Fruit fly (Drosophila melanogaster): Measurements from ENCODE around the gene PolA2.

The PolA2 gene

dm6 chr3R:27202330-27202729, 36.6 kb upstream of the PolA2 start (continued):
- TF ChIP-seq Doc3 (GFP tag; IDR thresholded peaks at IDR 0.05; ENCODE audit: partially characterized antibody) (no peak), nom (GFP tag; optimal IDR thresholded peaks at IDR 0.05) (no peak), ci (GFP tag; IDR thresholded peaks at IDR 0.05) (0 out of 3 replicates have a peak, but pooled peaks have one; percentile 8), Sox100B (GFP tag; optimal IDR thresholded peaks at IDR 0.05) (no peak), croc (GFP tag; conservative IDR thresholded peaks at IDR 0.05) (no peak)

dm6 chr3R:27203856-27204255, 35.1 kb upstream of the PolA2 start:
- TF ChIP-seq Oaz (GFP tag; IDR thresholded peaks at IDR 0.05) (no peak), CG7963 (GFP tag; IDR thresholded peaks at IDR 0.05; ENCODE audit: partially characterized antibody) (no peak), dysf (GFP tag; IDR thresholded peaks at IDR 0.05) (no peak), CG3838 (GFP tag; optimal IDR thresholded peaks at IDR 0.05) (no peak), en (GFP tag; optimal IDR thresholded peaks at IDR 0.05) (no peak), Dip2 (GFP tag; IDR thresholded peaks at IDR 0.05) (no peak), CG2678 (tag; optimal IDR thresholded peaks at IDR 0.05) (no peak), Atf3 (GFP tag; optimal IDR thresholded peaks at IDR 0.05) (no peak), NC2α (GFP tag; optimal IDR thresholded peaks at IDR 0.05) (no peak), ewg (GFP tag; optimal IDR thresholded peaks at IDR 0.05) (no peak), org-1 (GFP tag; optimal IDR thresholded peaks at IDR 0.05) (no peak), kah (GFP tag; optimal IDR thresholded peaks at IDR 0.05) (no peak), CG17361 (GFP tag; IDR thresholded peaks at IDR 0.05) (no peak), CG1024 (GFP tag; IDR thresholded peaks at IDR 0.05) (no peak), Jarid2 (GFP tag; optimal IDR thresholded peaks at IDR 0.05) (no peak), mam (GFP tag; optimal IDR thresholded peaks at IDR 0.05) (no peak), CG32772 (GFP tag; IDR thresholded peaks at IDR 0.05) (no peak)

- TF ChIP-seq CG15601 (tag; optimal IDR thresholded peaks at IDR 0.05): peak; percentile 9
- TF ChIP-seq ci (GFP tag; IDR thresholded peaks at IDR 0.05): 0 out of 3 replicates have a peak, but pooled peaks have one; percentile 13
- TF ChIP-seq CG31441 (GFP tag; IDR thresholded peaks at IDR 0.05): peak; percentile 60
- peak; percentile 10 for TF ChIP-seq scrt (GFP tag; optimal IDR thresholded peaks at IDR 0.05)
- peak; percentile 41; the same call in 1 of the 3 replicates for TF ChIP-seq H15 (GFP tag; IDR thresholded peaks at IDR 0.05)
- no peak for TF ChIP-seq lov (optimal IDR thresholded peaks at IDR 0.05)
- TF ChIP-seq lov (GFP tag; IDR thresholded peaks at IDR 0.05): peak; percentile 26; the same call in 1 of the 3 replicates
- peak; percentile 33 for TF ChIP-seq zen (tag; optimal IDR thresholded peaks at IDR 0.05)
- TF ChIP-seq Blimp-1 (GFP tag; optimal IDR thresholded peaks at IDR 0.05): peak; percentile 43
- TF ChIP-seq CG11695 (GFP tag; IDR thresholded peaks at IDR 0.05): 0 out of 3 replicates have a peak, but pooled peaks have one; percentile 27
- TF ChIP-seq gsb-n (tag; optimal IDR thresholded peaks at IDR 0.05): peak; percentile 28
- TF ChIP-seq ara (GFP tag; IDR thresholded peaks at IDR 0.05): peak; percentile 58
- TF ChIP-seq CG6254 (GFP tag; optimal IDR thresholded peaks at IDR 0.05): peak; percentile 41
- peak; percentile 39 for TF ChIP-seq CG10267 (tag; optimal IDR thresholded peaks at IDR 0.05)
- no peak for TF ChIP-seq Jarid2 (GFP tag; optimal IDR thresholded peaks at IDR 0.05)
- TF ChIP-seq oc (tag; optimal IDR thresholded peaks at IDR 0.05): peak; percentile 52
- peak; percentile 31 for TF ChIP-seq Abd-B (GFP tag; optimal IDR thresholded peaks at IDR 0.05)
- no peak for TF ChIP-seq CG2116 (GFP tag; optimal IDR thresholded peaks at IDR 0.05)
- TF ChIP-seq CG18476 (GFP tag; optimal IDR thresholded peaks at IDR 0.05): peak; percentile 96
- TF ChIP-seq Side (GFP tag; optimal IDR thresholded peaks at IDR 0.05): no peak
- TF ChIP-seq cad (GFP tag; optimal IDR thresholded peaks at IDR 0.05): no peak
- peak; percentile 25 for TF ChIP-seq bcd (GFP tag; optimal IDR thresholded peaks at IDR 0.05)
- TF ChIP-seq Fer2 (tag; optimal IDR thresholded peaks at IDR 0.05): no peak
- TF ChIP-seq CG7357 (GFP tag; IDR thresholded peaks at IDR 0.05): 0 out of 3 replicates have a peak, but pooled peaks have one; percentile 27
- TF ChIP-seq CG18262 (tag; optimal IDR thresholded peaks at IDR 0.05): peak; percentile 66
- TF ChIP-seq btn (GFP tag; optimal IDR thresholded peaks at IDR 0.05): no peak
- TF ChIP-seq abd-A (tag; optimal IDR thresholded peaks at IDR 0.05): peak; percentile 74
These were observed 34.1 kb upstream of the PolA2 start for dm6 chr3R:27204694-27205414.

Data from whole organism, embryonic.